Fruit fly (Drosophila melanogaster): ENCODE data around the gene MTA1-like.

MTA1-like gene

DNA sequence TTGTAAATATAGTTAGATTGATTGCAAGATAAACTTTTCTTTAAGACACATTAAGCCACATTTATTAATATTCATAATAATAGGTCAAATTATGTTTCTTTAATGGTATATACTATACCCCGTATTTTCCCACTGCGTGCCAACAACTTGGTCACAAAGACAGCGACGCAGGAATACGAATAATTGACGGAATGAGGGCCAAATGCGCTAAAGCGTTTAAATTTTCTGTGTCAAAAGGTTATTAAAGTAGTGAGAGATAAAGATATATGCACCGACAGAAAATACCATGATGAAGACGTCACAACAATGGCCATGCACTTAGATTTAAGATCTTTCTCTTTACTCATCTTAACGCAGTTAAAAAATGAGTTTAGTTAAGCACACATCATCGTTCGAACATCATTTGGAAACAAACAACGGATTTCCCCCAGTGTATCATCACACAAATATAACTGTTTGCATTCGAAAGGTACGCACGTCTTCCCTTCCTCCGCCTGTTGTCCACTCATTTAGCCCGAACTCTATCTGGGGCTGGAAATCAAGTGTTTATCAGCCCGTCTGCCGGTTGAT lies 28.1 kb downstream of the MTA1-like start (continued):
- TF ChIP-seq wdn (GFP tag; IDR thresholded peaks at IDR 0.05) (peak; percentile 30; the same call in 1 of the 2 replicates), CG12659 (GFP tag; optimal IDR thresholded peaks at IDR 0.05) (peak; percentile 62), Atf-2 (GFP tag; optimal IDR thresholded peaks at IDR 0.05) (peak; percentile 50), ash1 (GFP tag; optimal IDR thresholded peaks at IDR 0.05) (no peak), sim (GFP tag; IDR thresholded peaks at IDR 0.05) (no peak), CG12942 (GFP tag; optimal IDR thresholded peaks at IDR 0.05) (peak; percentile 6), vnd (GFP tag; IDR thresholded peaks at IDR 0.05; ENCODE audit: partially characterized antibody) (no peak), Antp (GFP tag; optimal IDR thresholded peaks at IDR 0.05) (peak; percentile 73), CG13624 (GFP tag; optimal IDR thresholded peaks at IDR 0.05) (peak; percentile 55), Pdp1 (GFP tag; optimal IDR thresholded peaks at IDR 0.05) (peak; percentile 43 to 70), CG3163 (GFP tag; optimal IDR thresholded peaks at IDR 0.05) (peak; percentile 52), ac (GFP tag; optimal IDR thresholded peaks at IDR 0.05) (no peak), Gug (GFP tag; IDR thresholded peaks at IDR 0.05) (peak; percentile 42; the same call in 2 of the 4 replicates), pfk (GFP tag; optimal IDR thresholded peaks at IDR 0.05) (no peak), CG12769 (tag; optimal IDR thresholded peaks at IDR 0.05) (peak; percentile 71), sd (tag; optimal IDR thresholded peaks at IDR 0.05) (no peak), CG4360 (GFP tag; IDR thresholded peaks at IDR 0.05) (0 out of 2 replicates have a peak, but pooled peaks have one; percentile 24), so (GFP tag; IDR thresholded peaks at IDR 0.05) (peak; percentile 44; the same call in 1 of the 3 replicates), hth (optimal IDR thresholded peaks at IDR 0.05) (no peak), CG30020 (tag; optimal IDR thresholded peaks at IDR 0.05) (peak; percentile 17), Optix (GFP tag; IDR thresholded peaks at IDR 0.05) (peak; percentile 71; the same call in 2 of the 3 replicates), hbn (GFP tag; IDR thresholded peaks at IDR 0.05; ENCODE audit: partially characterized antibody) (no peak), Doc2 (GFP tag; IDR thresholded peaks at IDR 0.05) (no peak), Nf-YA (GFP tag; IDR thresholded peaks at IDR 0.05) (peak; percentile 35; the same call in 1 of the 2 replicates), Atf3 (GFP tag; optimal IDR thresholded peaks at IDR 0.05) (peak; percentile 21), TFAM (GFP tag; optimal IDR thresholded peaks at IDR 0.05) (no peak), Lim3 (GFP tag; IDR thresholded peaks at IDR 0.05) (no peak), abd-A (tag; optimal IDR thresholded peaks at IDR 0.05) (no peak), tx (GFP tag; optimal IDR thresholded peaks at IDR 0.05) (peak; percentile 14), shn (GFP tag; optimal IDR thresholded peaks at IDR 0.05) (peak; percentile 40), CG4404 (GFP tag; IDR thresholded peaks at IDR 0.05) (peak; percentile 39; the same call in 1 of the 2 replicates), CG8944 (GFP tag; optimal IDR thresholded peaks at IDR 0.05) (peak; percentile 52), CG9727 (GFP tag; optimal IDR thresholded peaks at IDR 0.05) (peak; percentile 75), az2 (GFP tag; optimal IDR thresholded peaks at IDR 0.05) (peak; percentile 52), CG4730 (GFP tag; IDR thresholded peaks at IDR 0.05) (peak; percentile 46; the same call in 1 of the 2 replicates), Fer3 (tag; optimal IDR thresholded peaks at IDR 0.05) (peak; percentile 58), CG2116 (GFP tag; optimal IDR thresholded peaks at IDR 0.05) (peak; percentile 19), CG17328 (GFP tag; IDR thresholded peaks at IDR 0.05) (peak; percentile 58), Vsx1 (GFP tag; optimal IDR thresholded peaks at IDR 0.05) (peak; percentile 9), CG14441 (GFP tag; IDR thresholded peaks at IDR 0.05) (peak; percentile 50), CG13123 (GFP tag; optimal IDR thresholded peaks at IDR 0.05) (peak; percentile 2), tgo (GFP tag; IDR thresholded peaks at IDR 0.05) (peak; percentile 55), ato (GFP tag; IDR thresholded peaks at IDR 0.05; ENCODE audit: partially characterized antibody) (no peak), dmrt99B (tag; optimal IDR thresholded peaks at IDR 0.05) (peak; percentile 84), CG8924 (tag; optimal IDR thresholded peaks at IDR 0.05) (peak; percentile 74), ham (GFP tag; IDR thresholded peaks at IDR 0.05) (no peak), rib (GFP tag; IDR thresholded peaks at IDR 0.05) (no peak), Usf (GFP tag; optimal IDR thresholded peaks at IDR 0.05) (peak; percentile 6), cwo (GFP tag; optimal IDR thresholded peaks at IDR 0.05) (peak; percentile 28), Dfd (GFP tag; optimal IDR thresholded peaks at IDR 0.05) (no peak), Xrp1 (GFP tag; IDR thresholded peaks at IDR 0.05) (peak; percentile 59)
